Worm (Caenorhabditis elegans): ENCODE data around the gene F29B9.7.

- TF ChIP-seq fkh-10 (GFP tag; optimal IDR thresholded peaks at IDR 0.05) (no peak), ceh-18 (tag; optimal IDR thresholded peaks at IDR 0.05) (no peak), hlh-30 (tag; optimal IDR thresholded peaks at IDR 0.05; ENCODE audit: insufficient read depth) (no peak), elt-4 (tag; optimal IDR thresholded peaks at IDR 0.05) (no peak), pha-4 (tag; optimal IDR thresholded peaks at IDR 0.05) (no peak), hlh-6 (tag; optimal IDR thresholded peaks at IDR 0.05) (no peak), sox-2 (GFP tag; IDR thresholded peaks at IDR 0.05) (no peak)
Observed at ce11 chrIV:4609568-4609967, 40.0 kb upstream of the F29B9.7 start, which contains the start of gene col-110.
